Fruit fly (Drosophila melanogaster): ENCODE measurements around the gene Npc2a.

- TF ChIP-seq CG10631 (GFP tag; optimal IDR thresholded peaks at IDR 0.05) (no peak), CG11762 (GFP tag; optimal IDR thresholded peaks at IDR 0.05; ENCODE audit: insufficient read depth) (no peak), CG6854 (GFP tag; optimal IDR thresholded peaks at IDR 0.05) (no peak), Hr39 (GFP tag; optimal IDR thresholded peaks at IDR 0.05) (no peak), CG8319 (GFP tag; optimal IDR thresholded peaks at IDR 0.05) (no peak), CG3919 (GFP tag; optimal IDR thresholded peaks at IDR 0.05) (no peak), CG16779 (tag; optimal IDR thresholded peaks at IDR 0.05) (no peak), vri (GFP tag; optimal IDR thresholded peaks at IDR 0.05) (no peak)
Measured at dm6 chr2L:2007093-2007492, 19.0 kb downstream of the Npc2a start, which contains the start of gene CG15353.

Measured in whole organism, prepupa.